Worm (Caenorhabditis elegans) whole organism, late embryonic: ENCODE results near the gene C27A7.3.
A peak's percentile ranks its signal among the peaks of the same experiment; 100 is the strongest.

ENCODE experiments used
- C08G9.2 ChIP-seq: sonication (generic microtip); optimal IDR thresholded peaks from 2 replicates; lab custom pipeline; 2016; ENCODE audit warnings: mild to moderate bottlenecking, missing genetic modification characterization, moderate library complexity, missing compliant biosample characterization
- C38D4.7 ChIP-seq: fragments of 200-800 bp; sonication (Bioruptor generic); optimal IDR thresholded peaks from 2 replicates; lab custom pipeline; 2018; ENCODE audit warnings: mild to moderate bottlenecking, missing genetic modification characterization, moderate library complexity, missing compliant biosample characterization
- F13H6.1 ChIP-seq: sonication (generic microtip); optimal IDR thresholded peaks from 2 replicates; lab custom pipeline; 2016; ENCODE audit warnings: missing genetic modification characterization, missing compliant biosample characterization
- Y22D7AL.16 ChIP-seq: sonication (generic microtip); optimal IDR thresholded peaks from 2 replicates; lab custom pipeline; 2016; ENCODE audit warnings: missing genetic modification characterization, missing compliant biosample characterization
- ahr-1 ChIP-seq: sonication (generic microtip); optimal IDR thresholded peaks from 2 replicates; lab custom pipeline; 2016; ENCODE audit warnings: missing genetic modification characterization, missing compliant biosample characterization
- ama-1 ChIP-seq: fragments of 150-350 bp; optimal IDR thresholded peaks from 2 replicates; lab custom pipeline; 2014
- ceh-14 ChIP-seq: sonication (generic microtip); optimal IDR thresholded peaks from 2 replicates; lab custom pipeline; 2016; ENCODE audit warnings: missing genotype, missing genetic modification characterization, missing compliant biosample characterization
- ceh-18 ChIP-seq: sonication (generic microtip); optimal IDR thresholded peaks from 2 replicates; lab custom pipeline; 2016; ENCODE audit warnings: missing genetic modification characterization, missing compliant biosample characterization
- ceh-2 ChIP-seq: sonication (generic microtip); optimal IDR thresholded peaks from 2 replicates; lab custom pipeline; 2016; ENCODE audit warnings: missing genotype, missing genetic modification characterization, missing compliant biosample characterization
- ceh-22 ChIP-seq: sonication (generic microtip); optimal IDR thresholded peaks from 2 replicates; lab custom pipeline; 2017; ENCODE audit warnings: missing biosample characterization, missing genetic modification characterization
- ceh-30 ChIP-seq: fragments of 150-350 bp; optimal IDR thresholded peaks from 2 replicates; lab custom pipeline; 2014; ENCODE audit warnings: missing biosample characterization, missing genetic modification characterization
- ceh-34 ChIP-seq: sonication (generic microtip); optimal IDR thresholded peaks from 2 replicates; lab custom pipeline; 2016; ENCODE audit warnings: mild to moderate bottlenecking, missing genetic modification characterization, missing compliant biosample characterization
- ceh-45 ChIP-seq: fragments of 200-800 bp; sonication (Bioruptor generic); IDR thresholded peaks from 2 replicates; pipeline ENCODE4 v1.3.6; 2022; ENCODE audit warnings: missing genetic modification reagents, missing genetic modification characterization, missing compliant biosample characterization
- ceh-6 ChIP-seq: fragments of 200-800 bp; sonication (Bioruptor generic); optimal IDR thresholded peaks from 2 replicates; lab custom pipeline; 2018; ENCODE audit warnings: mild to moderate bottlenecking, missing genetic modification characterization, missing compliant biosample characterization
- dve-1 ChIP-seq: sonication (generic microtip); optimal IDR thresholded peaks from 2 replicates; lab custom pipeline; 2017; ENCODE audit warnings: antibody characterized with exemption, mild to moderate bottlenecking, missing genetic modification characterization, missing compliant biosample characterization
- elt-2 ChIP-seq: sonication (generic microtip); optimal IDR thresholded peaks from 2 replicates; lab custom pipeline; 2016; ENCODE audit warnings: missing genetic modification reagents, missing genetic modification characterization, missing compliant biosample characterization
- elt-4 ChIP-seq: sonication (generic microtip); optimal IDR thresholded peaks from 2 replicates; lab custom pipeline; 2016; ENCODE audit warnings: missing genetic modification characterization, missing compliant biosample characterization
- ets-4 ChIP-seq: sonication (generic microtip); optimal IDR thresholded peaks from 2 replicates; lab custom pipeline; 2016; ENCODE audit warnings: missing genetic modification characterization, missing compliant biosample characterization
- eyg-1 ChIP-seq: sonication (generic microtip); optimal IDR thresholded peaks from 2 replicates; lab custom pipeline; 2016; ENCODE audit warnings: missing genotype, missing genetic modification characterization, missing compliant biosample characterization
- fkh-10 ChIP-seq: fragments of 150-350 bp; optimal IDR thresholded peaks from 2 replicates; lab custom pipeline; 2014; ENCODE audit warnings: missing biosample characterization, missing genetic modification reagents, missing genetic modification characterization
- gmeb-2 ChIP-seq: sonication (generic microtip); optimal IDR thresholded peaks from 2 replicates; lab custom pipeline; 2016; ENCODE audit warnings: missing genetic modification characterization, inconsistent platforms, missing compliant biosample characterization
- hlh-13 ChIP-seq: fragments of 200-800 bp; sonication (Bioruptor generic); optimal IDR thresholded peaks from 2 replicates; lab custom pipeline; 2018; ENCODE audit warnings: mild to moderate bottlenecking, missing genetic modification characterization, missing compliant biosample characterization
- hlh-30 ChIP-seq: sonication (generic microtip); optimal IDR thresholded peaks from 2 replicates; lab custom pipeline; 2017; ENCODE audit warnings: antibody characterized with exemption, missing genetic modification characterization, missing compliant biosample characterization; ENCODE audit not compliant: insufficient read depth
- hlh-8 ChIP-seq: sonication (generic microtip); optimal IDR thresholded peaks from 2 replicates; lab custom pipeline; 2016; ENCODE audit warnings: missing genotype, missing genetic modification characterization, missing compliant biosample characterization
- lin-11 ChIP-seq: fragments of 200-800 bp; sonication (Bioruptor generic); optimal IDR thresholded peaks from 2 replicates; lab custom pipeline; 2018; ENCODE audit warnings: mild to moderate bottlenecking, missing genetic modification characterization, missing compliant biosample characterization
- madf-2 ChIP-seq: sonication (generic microtip); optimal IDR thresholded peaks from 2 replicates; lab custom pipeline; 2017; ENCODE audit warnings: missing genetic modification characterization, missing compliant biosample characterization
- nhr-232 ChIP-seq: sonication (generic microtip); optimal IDR thresholded peaks from 2 replicates; lab custom pipeline; 2016; ENCODE audit warnings: missing genetic modification characterization, missing compliant biosample characterization
- npax-4 ChIP-seq: sonication (generic microtip); optimal IDR thresholded peaks from 2 replicates; lab custom pipeline; 2016; ENCODE audit warnings: missing genetic modification characterization, missing compliant biosample characterization
- odd-2 ChIP-seq: sonication (generic microtip); optimal IDR thresholded peaks from 2 replicates; lab custom pipeline; 2017; ENCODE audit warnings: antibody characterized with exemption, mild to moderate bottlenecking, missing genetic modification characterization, missing compliant biosample characterization
- pag-3 ChIP-seq: sonication (generic microtip); optimal IDR thresholded peaks from 2 replicates; lab custom pipeline; 2016; ENCODE audit warnings: missing compliant biosample characterization, missing genetic modification characterization, borderline replicate concordance
- pat-9 ChIP-seq: fragments of 200-800 bp; sonication (Bioruptor generic); optimal IDR thresholded peaks from 2 replicates; lab custom pipeline; 2018; ENCODE audit warnings: mild to moderate bottlenecking, missing genetic modification characterization, moderate library complexity, missing compliant biosample characterization
- pax-1 ChIP-seq: fragments of 150-350 bp; optimal IDR thresholded peaks from 2 replicates; lab custom pipeline; 2014; ENCODE audit warnings: missing biosample characterization, missing genetic modification characterization
- pha-2 ChIP-seq: sonication (generic microtip); optimal IDR thresholded peaks from 2 replicates; lab custom pipeline; 2017; ENCODE audit warnings: mild to moderate bottlenecking, missing genetic modification characterization, missing compliant biosample characterization
- ref-2 ChIP-seq: sonication (generic microtip); optimal IDR thresholded peaks from 2 replicates; lab custom pipeline; 2016; ENCODE audit warnings: missing genetic modification characterization, missing compliant biosample characterization
- tbx-2 ChIP-seq: sonication (generic microtip); optimal IDR thresholded peaks from 2 replicates; lab custom pipeline; 2016; ENCODE audit warnings: missing genetic modification characterization, missing compliant biosample characterization
- tbx-7 ChIP-seq: sonication (generic microtip); optimal IDR thresholded peaks from 2 replicates; lab custom pipeline; 2016; ENCODE audit warnings: missing genotype, missing genetic modification characterization, missing compliant biosample characterization
- unc-3 ChIP-seq, 2 experiments: fragments of 200-800 bp in 1 of 2; sonication (Bioruptor generic) in 1 of 2; sonication (generic microtip) in 1 of 2; conservative IDR thresholded peaks in 1 of 2; optimal IDR thresholded peaks in 1 of 2; 2 replicates each; pipeline versions ENCODE4 v1.3.6 to Lab custom; 2016 to 2022; ENCODE audit warnings: missing compliant biosample characterization in 2 of 2, missing genetic modification characterization in 2 of 2, missing genetic modification reagents in 1 of 2
- unc-55 ChIP-seq: sonication (generic microtip); optimal IDR thresholded peaks from 2 replicates; lab custom pipeline; 2017; ENCODE audit warnings: missing biosample characterization, missing genetic modification reagents, missing genetic modification characterization

The C27A7.3 gene

ce11 chrV:12100794-12101343 is 39.9 kb upstream of the C27A7.3 start, which contains the start of gene nhr-154:
TSS of gene nhr-154 (plus strand) at chrV:12101293.
- TF ChIP-seq pat-9 (tag; lab: Kevin White, UChicago) = no peak
- no peak for TF ChIP-seq pax-1
- TF ChIP-seq nhr-232 (tag; lab: Kevin White, UChicago) = no peak
- TF ChIP-seq ceh-22 = no peak
- no peak for TF ChIP-seq tbx-2 (tag; lab: Kevin White, UChicago)
- TF ChIP-seq ceh-18 (tag; lab: Kevin White, UChicago) = no peak
- TF ChIP-seq elt-2 (tag; lab: Kevin White, UChicago) = no peak
- TF ChIP-seq tbx-7 (tag; lab: Kevin White, UChicago) = no peak
- no peak for TF ChIP-seq hlh-13 (GFP tag; lab: Kevin White, UChicago)

ce11 chrV:12103920-12104319 is 36.8 kb upstream of the C27A7.3 start, which contains the start of gene nhr-153:
TSS of gene nhr-153 (plus strand) at chrV:12104220.
- no peak for TF ChIP-seq C38D4.7 (GFP tag; lab: Kevin White, UChicago)
- no peak for TF ChIP-seq fkh-10 (GFP tag; lab: Kevin White, UChicago)
- no peak for TF ChIP-seq gmeb-2 (tag; lab: Kevin White, UChicago)
- TF ChIP-seq ceh-30 = no peak
- TF ChIP-seq ama-1 (lab: Kevin White, UChicago) = no peak
- TF ChIP-seq pha-2 = no peak
- no peak for TF ChIP-seq ets-4 (tag; lab: Kevin White, UChicago)
- TF ChIP-seq odd-2 (tag; lab: Kevin White, UChicago) = no peak
- TF ChIP-seq pat-9 (tag; lab: Kevin White, UChicago) = no peak
- TF ChIP-seq madf-2 = no peak
- TF ChIP-seq ref-2 (tag; lab: Kevin White, UChicago) = no peak
- no peak for TF ChIP-seq ceh-6 (GFP tag; lab: Kevin White, UChicago)
- TF ChIP-seq unc-3 (GFP tag; conservative IDR thresholded peaks at IDR 0.05; lab: Robert Waterston, UW) = no peak
- TF ChIP-seq unc-3 (tag; optimal IDR thresholded peaks at IDR 0.05; lab: Kevin White, UChicago) = no peak
- no peak for TF ChIP-seq tbx-7 (tag; lab: Kevin White, UChicago)
- TF ChIP-seq elt-4 (tag; lab: Kevin White, UChicago) = no peak
- no peak for TF ChIP-seq eyg-1 (tag; lab: Kevin White, UChicago)
- TF ChIP-seq Y22D7AL.16 (tag; lab: Kevin White, UChicago) = no peak
- no peak for TF ChIP-seq pag-3 (tag; lab: Kevin White, UChicago)

- no peak for TF ChIP-seq hlh-8 (tag; lab: Kevin White, UChicago)
- TF ChIP-seq ceh-2 = no peak
- no peak for TF ChIP-seq dve-1
- TF ChIP-seq lin-11 (tag; lab: Kevin White, UChicago) = no peak
- no peak for TF ChIP-seq fkh-10 (GFP tag; lab: Kevin White, UChicago)
- TF ChIP-seq ceh-30 = no peak
- no peak for TF ChIP-seq ahr-1
- TF ChIP-seq hlh-30 (tag; lab: Kevin White, UChicago) = no peak
- TF ChIP-seq ref-2 (tag; lab: Kevin White, UChicago) = no peak
- TF ChIP-seq tbx-7 (tag; lab: Kevin White, UChicago) = no peak
- TF ChIP-seq C08G9.2 (tag; lab: Kevin White, UChicago) = no peak
- TF ChIP-seq ceh-45 (GFP tag; lab: Robert Waterston, UW) = no peak
Observed at ce11 chrV:12106841-12107240, 33.9 kb upstream of the C27A7.3 start, which contains the start of gene nhr-136. TSS of gene nhr-136 (plus strand) at chrV:12107141.

- TF ChIP-seq hlh-30 (tag; lab: Kevin White, UChicago) (peak; percentile 55), gmeb-2 (tag; lab: Kevin White, UChicago) (no peak), tbx-2 (tag; lab: Kevin White, UChicago) (no peak), ceh-34 (tag; lab: Kevin White, UChicago) (no peak), npax-4 (no peak), unc-55 (GFP tag; lab: Kevin White, UChicago) (peak; percentile 33), ceh-14 (no peak), hlh-13 (GFP tag; lab: Kevin White, UChicago) (no peak), F13H6.1 (no peak)
Observed at ce11 chrV:12111452-12111851, 29.3 kb upstream of the C27A7.3 start, which contains the start of gene lhpp-1. TSS of gene lhpp-1 (minus strand) at chrV:12111805.
